Worm (Caenorhabditis elegans) whole organism, dauer: ENCODE measurements around the gene T23F11.6.

Experiments
- unc-62 ChIP-seq: sonication (generic microtip); optimal IDR thresholded peaks from 2 replicates; lab custom pipeline; 2017; ENCODE audit warnings: missing biosample characterization, missing genetic modification reagents, missing genetic modification characterization

T23F11.6 gene

ce11 chrIII:4612334-4612953 lies 35.3 kb downstream of the T23F11.6 start, which contains the start of gene sel-2:
Gene sel-2 (minus strand): TSS chrIII:4612384.
- TF ChIP-seq unc-62 (GFP tag; lab: Kevin White, UChicago): no peak

ce11 chrIII:4603837-4604236 lies 43.9 kb downstream of the T23F11.6 start:
- no peak for TF ChIP-seq unc-62 (GFP tag; lab: Kevin White, UChicago)

- no peak for TF ChIP-seq unc-62 (GFP tag; lab: Kevin White, UChicago)
Measured at ce11 chrIII:4601286-4601685, 46.4 kb downstream of the T23F11.6 start.

- no peak for TF ChIP-seq unc-62 (GFP tag; lab: Kevin White, UChicago)
Measured at ce11 chrIII:4600139-4600762, 47.5 kb downstream of the T23F11.6 start, which contains the start of gene mab-21. Gene mab-21 (plus strand): TSS chrIII:4600753.
